Worm (Caenorhabditis elegans): ENCODE data around the gene clc-9.

DNA sequence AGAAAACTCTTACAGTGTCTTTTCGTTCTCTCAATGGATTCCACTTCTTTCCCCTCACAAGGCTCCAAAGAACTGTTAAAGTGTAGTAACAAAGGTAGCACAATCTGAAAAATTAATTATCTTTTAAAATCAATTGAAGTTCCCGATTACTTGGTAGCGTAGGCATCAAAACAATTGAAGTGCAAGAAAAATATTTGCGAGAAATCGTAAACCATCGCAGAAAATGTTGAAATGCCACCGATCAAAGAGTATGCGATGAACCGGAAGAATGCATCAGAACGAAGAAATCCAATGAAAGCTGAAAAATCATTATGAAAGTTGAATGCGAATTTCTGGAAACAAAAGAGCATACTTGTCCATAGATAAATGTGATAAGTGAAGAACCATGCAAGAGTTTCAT lies 33.8 kb downstream of the clc-9 start:
- TF ChIP-seq him-1 (tag; optimal IDR thresholded peaks at IDR 0.05) (no peak), dao-5 (tag; optimal IDR thresholded peaks at IDR 0.05) (no peak)

Measured in whole organism, L4/young adult.